Worm (Caenorhabditis elegans): ENCODE results near the gene nstp-7.

Gene nstp-7

ce11 chrV:631832-632231 lies 50.1 kb downstream of the nstp-7 start:
- TF ChIP-seq pes-1 (GFP tag; IDR thresholded peaks at IDR 0.05) (no peak), tbx-37 (GFP tag; conservative IDR thresholded peaks at IDR 0.05) (no peak), B0310.2 (tag; optimal IDR thresholded peaks at IDR 0.05) (no peak), scrt-1 (GFP tag; IDR thresholded peaks at IDR 0.05) (no peak), tbx-11 (GFP tag; IDR thresholded peaks at IDR 0.05) (no peak), F13C5.2 (tag; optimal IDR thresholded peaks at IDR 0.05) (no peak), aly-1 (tag; optimal IDR thresholded peaks at IDR 0.05) (no peak), flt-1 (GFP tag; IDR thresholded peaks at IDR 0.05) (no peak), ama-1 (optimal IDR thresholded peaks at IDR 0.05) (no peak), ets-7 (tag; optimal IDR thresholded peaks at IDR 0.05) (no peak), hmg-4 (GFP tag; optimal IDR thresholded peaks at IDR 0.05) (no peak)
